Fruit fly (Drosophila melanogaster) whole organism, embryonic: ENCODE measurements around the gene CG43400.

Source experiments
- ATbp ChIP-seq: fragments of 200-800 bp; sonication (Bioruptor generic); optimal IDR thresholded peaks from 2 replicates; lab custom pipeline; 2017; ENCODE audit warnings: missing biosample characterization, mild to moderate bottlenecking, missing genetic modification characterization, missing genetic modification reagents
- BEAF-32 ChIP-seq: fragments of 200-800 bp; sonication (Bioruptor generic); optimal IDR thresholded peaks from 3 replicates; lab custom pipeline; 2017; ENCODE audit warnings: missing biosample characterization, missing genetic modification characterization, mild to moderate bottlenecking, moderate library complexity, missing genetic modification reagents
- C15 ChIP-seq: fragments of 200-800 bp; sonication (Bioruptor generic); IDR thresholded peaks from 3 replicates; pipeline ENCODE4 v1.3.6; 2022; ENCODE audit warnings: missing biosample characterization, missing genetic modification characterization
- CG10654 ChIP-seq: fragments of 200-800 bp; sonication (Bioruptor generic); optimal IDR thresholded peaks from 2 replicates; lab custom pipeline; 2016; ENCODE audit warnings: missing biosample characterization, missing genetic modification characterization
- CG11456 ChIP-seq: fragments of 200-800 bp; sonication (Bioruptor generic); IDR thresholded peaks from 3 replicates; pipeline ENCODE4 v1.3.6; 2022; ENCODE audit warnings: missing biosample characterization, missing genetic modification characterization
- CG11560 ChIP-seq: fragments of 200-800 bp; sonication (Bioruptor generic); IDR thresholded peaks from 3 replicates; pipeline ENCODE4 v1.3.6; 2022; ENCODE audit warnings: missing biosample characterization, missing genetic modification characterization
- CG12299 ChIP-seq: fragments of 200-800 bp; sonication (Bioruptor generic); optimal IDR thresholded peaks from 2 replicates; lab custom pipeline; 2018; ENCODE audit warnings: missing biosample characterization, mild to moderate bottlenecking, missing genetic modification characterization
- CG12391 ChIP-seq: fragments of 200-800 bp; sonication (Bioruptor generic); optimal IDR thresholded peaks from 3 replicates; lab custom pipeline; 2018; ENCODE audit warnings: missing biosample characterization, mild to moderate bottlenecking, missing genetic modification characterization, moderate library complexity
- CG15073 ChIP-seq: fragments of 200-800 bp; sonication (Bioruptor generic); optimal IDR thresholded peaks from 2 replicates; lab custom pipeline; 2016; ENCODE audit warnings: missing biosample characterization, missing genetic modification characterization
- CG17186 ChIP-seq: fragments of 200-800 bp; sonication (Bioruptor generic); optimal IDR thresholded peaks from 3 replicates; lab custom pipeline; 2017; ENCODE audit warnings: missing biosample characterization, missing genetic modification reagents, missing genetic modification characterization
- CG17328 ChIP-seq: fragments of 200-800 bp; sonication (Bioruptor generic); IDR thresholded peaks from 2 replicates; pipeline ENCODE4 v1.3.6; 2022; ENCODE audit warnings: missing biosample characterization, missing genetic modification characterization
- CG17359 ChIP-seq: fragments of 200-800 bp; sonication (Bioruptor generic); optimal IDR thresholded peaks from 3 replicates; lab custom pipeline; 2018; ENCODE audit warnings: missing biosample characterization, mild to moderate bottlenecking, missing genetic modification characterization, moderate library complexity
- CG17385 ChIP-seq: fragments of 200-800 bp; sonication (Bioruptor generic); optimal IDR thresholded peaks from 3 replicates; lab custom pipeline; 2018; ENCODE audit warnings: missing biosample characterization, mild to moderate bottlenecking, missing genetic modification characterization
- CG17802 ChIP-seq: fragments of 200-800 bp; sonication (Bioruptor generic); optimal IDR thresholded peaks from 2 replicates; lab custom pipeline; 2018; ENCODE audit warnings: missing biosample characterization, mild to moderate bottlenecking, missing genetic modification characterization, moderate library complexity
- CG18619 ChIP-seq: fragments of 200-800 bp; sonication (Bioruptor generic); optimal IDR thresholded peaks from 3 replicates; lab custom pipeline; 2017; ENCODE audit warnings: missing biosample characterization, mild to moderate bottlenecking, missing genetic modification characterization
- CG31388 ChIP-seq: fragments of 200-800 bp; sonication (Bioruptor generic); optimal IDR thresholded peaks from 2 replicates; lab custom pipeline; 2016; ENCODE audit warnings: missing biosample characterization, missing genetic modification characterization
- CG32767 ChIP-seq: fragments of 200-800 bp; sonication (Bioruptor generic); IDR thresholded peaks from 2 replicates; pipeline ENCODE4 v1.3.6; 2022; ENCODE audit warnings: missing biosample characterization, missing genetic modification characterization
- CG32772 ChIP-seq: fragments of 200-800 bp; sonication (Bioruptor generic); IDR thresholded peaks from 2 replicates; pipeline ENCODE4 v1.3.6; 2022; ENCODE audit warnings: missing biosample characterization, missing genetic modification characterization
- CG3281 ChIP-seq: fragments of 200-800 bp; sonication (Bioruptor generic); optimal IDR thresholded peaks from 3 replicates; lab custom pipeline; 2017; ENCODE audit warnings: missing biosample characterization, mild to moderate bottlenecking, missing genetic modification characterization
- CG3407 ChIP-seq: fragments of 200-800 bp; sonication (Bioruptor generic); optimal IDR thresholded peaks from 2 replicates; lab custom pipeline; 2018; ENCODE audit warnings: missing biosample characterization, mild to moderate bottlenecking, missing genetic modification characterization
- CG4282 ChIP-seq: fragments of 200-800 bp; sonication (Bioruptor generic); optimal IDR thresholded peaks from 2 replicates; lab custom pipeline; 2016; ENCODE audit warnings: missing biosample characterization, missing genetic modification characterization
- CG6854 ChIP-seq: fragments of 200-800 bp; sonication (Bioruptor generic); optimal IDR thresholded peaks from 3 replicates; lab custom pipeline; 2017; ENCODE audit warnings: missing biosample characterization, mild to moderate bottlenecking, missing genetic modification characterization
- CG7556 ChIP-seq: fragments of 200-800 bp; sonication (Bioruptor generic); optimal IDR thresholded peaks from 2 replicates; lab custom pipeline; 2017; ENCODE audit warnings: missing biosample characterization, mild to moderate bottlenecking, missing genetic modification characterization
- CkIIα-i1 ChIP-seq: fragments of 200-800 bp; sonication (Bioruptor generic); IDR thresholded peaks from 2 replicates; pipeline ENCODE4 v1.3.6; 2022; ENCODE audit warnings: missing biosample characterization, missing genetic modification characterization
- D ChIP-seq, 2 experiments: fragments of 200-800 bp in 1 of 2; fragments of >200 bp in 1 of 2; sonication (Bioruptor generic) in 1 of 2; optimal IDR thresholded peaks; 2 replicates in 1 of 2; 3 replicates in 1 of 2; lab custom pipeline; 2017; ENCODE audit warnings: mild to moderate bottlenecking in 1 of 2, missing biosample characterization in 1 of 2, missing genetic modification characterization in 1 of 2, missing genetic modification reagents in 1 of 2
- Doc3 ChIP-seq: fragments of 200-800 bp; sonication (Bioruptor generic); IDR thresholded peaks from 3 replicates; pipeline ENCODE4 v1.3.6; 2022; ENCODE audit warnings: missing biosample characterization, missing genetic modification characterization; ENCODE audit not compliant: partially characterized antibody
- Drgx ChIP-seq: fragments of 200-800 bp; sonication (Bioruptor generic); IDR thresholded peaks from 2 replicates; pipeline ENCODE4 v1.3.6; 2022; ENCODE audit warnings: missing biosample characterization, missing genetic modification characterization
- Ets97D ChIP-seq: fragments of 200-800 bp; sonication (Bioruptor generic); optimal IDR thresholded peaks from 3 replicates; lab custom pipeline; 2016; ENCODE audit warnings: missing biosample characterization, missing genetic modification characterization
- MESR4 ChIP-seq: fragments of 200-800 bp; sonication (Bioruptor generic); optimal IDR thresholded peaks from 2 replicates; lab custom pipeline; 2018; ENCODE audit warnings: missing biosample characterization, mild to moderate bottlenecking, missing genetic modification characterization, moderate library complexity
- NFAT ChIP-seq: fragments of 200-800 bp; sonication (Bioruptor generic); IDR thresholded peaks from 2 replicates; pipeline ENCODE4 v1.3.6; 2022; ENCODE audit warnings: missing biosample characterization, missing genetic modification characterization
- Nf-YC ChIP-seq: fragments of 200-800 bp; optimal IDR thresholded peaks from 3 replicates; lab custom pipeline; 2019; ENCODE audit warnings: missing biosample characterization, mild to moderate bottlenecking, missing genetic modification characterization, moderate library complexity
- Ssrp ChIP-seq: fragments of 200-800 bp; sonication (Bioruptor generic); optimal IDR thresholded peaks from 2 replicates; lab custom pipeline; 2018; ENCODE audit warnings: missing biosample characterization, mild to moderate bottlenecking, missing genetic modification characterization, moderate library complexity
- Xbp1 ChIP-seq: fragments of 200-800 bp; sonication (Bioruptor generic); optimal IDR thresholded peaks from 3 replicates; lab custom pipeline; 2016; ENCODE audit warnings: missing biosample characterization, mild to moderate bottlenecking, missing genetic modification characterization
- YL-1 ChIP-seq: fragments of 200-800 bp; sonication (Bioruptor generic); optimal IDR thresholded peaks from 3 replicates; lab custom pipeline; 2017; ENCODE audit warnings: missing biosample characterization, mild to moderate bottlenecking, missing genetic modification characterization
- abd-A ChIP-seq: fragments of 200-800 bp; sonication (Bioruptor generic); optimal IDR thresholded peaks from 3 replicates; lab custom pipeline; 2019; ENCODE audit warnings: missing biosample characterization, mild to moderate bottlenecking, missing genetic modification characterization, moderate library complexity
- bigmax ChIP-seq: fragments of 200-800 bp; sonication (Bioruptor generic); optimal IDR thresholded peaks from 2 replicates; lab custom pipeline; 2018; ENCODE audit warnings: missing biosample characterization, mild to moderate bottlenecking, missing genetic modification characterization
- chm ChIP-seq: fragments of 200-800 bp; sonication (Bioruptor generic); IDR thresholded peaks from 2 replicates; pipeline ENCODE4 v1.3.6; 2022; ENCODE audit warnings: missing biosample characterization, missing genetic modification characterization
- dysf ChIP-seq: fragments of 200-800 bp; sonication (Bioruptor generic); IDR thresholded peaks from 3 replicates; pipeline ENCODE4 v1.3.6; 2022; ENCODE audit warnings: missing biosample characterization, missing genetic modification characterization
- insv ChIP-seq, 2 experiments: fragments of 200-800 bp; sonication (Bioruptor generic); optimal IDR thresholded peaks; 3 replicates each; lab custom pipeline; 2016 to 2018; ENCODE audit warnings: missing biosample characterization in 2 of 2, missing genetic modification characterization in 2 of 2
- inv ChIP-seq: fragments of 200-800 bp; sonication (Bioruptor generic); IDR thresholded peaks from 2 replicates; pipeline ENCODE4 v1.3.6; 2022; ENCODE audit warnings: missing biosample characterization, missing genetic modification characterization; ENCODE audit not compliant: partially characterized antibody
- lab ChIP-seq: fragments of 200-800 bp; sonication (Bioruptor generic); optimal IDR thresholded peaks from 3 replicates; lab custom pipeline; 2017; ENCODE audit warnings: missing biosample characterization, missing genetic modification characterization, mild to moderate bottlenecking, moderate library complexity, missing genetic modification reagents
- lov ChIP-seq, 2 experiments: fragments of 200-800 bp in 1 of 2; fragments of >200 bp in 1 of 2; sonication (Bioruptor generic) in 1 of 2; IDR thresholded peaks in 1 of 2; optimal IDR thresholded peaks in 1 of 2; 2 replicates in 1 of 2; 3 replicates in 1 of 2; pipeline versions ENCODE4 v1.3.6 to Lab custom; 2017 to 2022; ENCODE audit warnings: missing biosample characterization in 1 of 2, missing genetic modification characterization in 1 of 2
- prd ChIP-seq, 3 experiments: fragments of >200 bp in 2 of 3; fragments of 200-800 bp in 1 of 3; sonication (Bioruptor generic) in 1 of 3; optimal IDR thresholded peaks in 2 of 3; IDR thresholded peaks in 1 of 3; 2 replicates in 2 of 3; 3 replicates in 1 of 3; pipeline versions ENCODE4 v1.3.6 to Lab custom; 2017 to 2022; ENCODE audit warnings: missing biosample characterization in 1 of 3, missing genetic modification characterization in 1 of 3
- pzg ChIP-seq: fragments of 200-800 bp; sonication (Bioruptor generic); optimal IDR thresholded peaks from 3 replicates; lab custom pipeline; 2018; ENCODE audit warnings: missing biosample characterization, mild to moderate bottlenecking, missing genetic modification characterization, moderate library complexity
- unc-4 ChIP-seq: fragments of 200-800 bp; sonication (Bioruptor generic); IDR thresholded peaks from 2 replicates; pipeline ENCODE4 v1.3.6; 2022; ENCODE audit warnings: missing biosample characterization, missing genetic modification characterization; ENCODE audit not compliant: partially characterized antibody
- yki ChIP-seq: fragments of >200 bp; optimal IDR thresholded peaks from 3 replicates; lab custom pipeline; 2018

The CG43400 gene

DNA sequence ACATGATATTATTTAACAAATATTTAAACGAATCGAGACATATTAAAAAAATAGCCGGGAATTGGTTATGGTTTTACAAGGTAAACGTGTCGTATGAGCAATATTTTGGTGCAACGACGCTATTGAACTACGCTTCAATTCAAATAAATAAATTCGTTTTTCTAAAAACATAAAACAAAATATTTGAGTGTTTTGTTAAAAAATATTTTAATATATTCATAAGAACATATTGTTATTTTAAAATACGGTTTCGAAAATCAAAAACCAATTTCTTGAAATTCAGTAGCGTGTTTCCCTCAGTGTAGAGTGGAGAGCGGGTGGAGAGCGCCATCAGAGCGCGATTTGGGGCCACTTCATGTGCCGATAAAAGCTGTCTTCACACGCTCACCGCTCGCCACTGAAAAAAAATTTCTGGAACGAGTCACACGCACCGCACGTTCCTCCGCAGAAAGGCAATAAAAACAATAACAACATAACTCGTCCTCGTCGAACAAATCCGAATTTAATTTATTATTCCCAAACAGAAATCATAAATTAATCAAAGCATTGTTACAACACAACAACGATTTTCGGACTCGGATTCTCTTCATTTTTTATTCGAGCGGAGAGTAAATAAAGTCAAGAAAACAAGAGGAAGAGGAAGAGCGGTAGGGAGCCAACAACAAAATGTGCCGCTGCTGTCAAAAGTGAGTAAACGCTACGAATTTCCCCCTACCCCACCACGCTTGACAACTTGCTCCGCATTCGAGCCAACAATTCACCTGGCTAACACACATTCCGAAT, 45.0 kb downstream of the CG43400 start (continued):
- TF ChIP-seq dysf (GFP tag; lab: Robert Waterston, UW) (peak; percentile 91), CG3407 (GFP tag; lab: Kevin White, UChicago) (peak; percentile 88), MESR4 (GFP tag; lab: Kevin White, UChicago) (no peak), NFAT (GFP tag; lab: Robert Waterston, UW) (peak; percentile 64), CG17328 (GFP tag; lab: Robert Waterston, UW) (peak; percentile 48; the same call in 1 of the 2 replicates), D (optimal IDR thresholded peaks at IDR 0.05; lab: Kevin White, UChicago) (no peak), D (GFP tag; optimal IDR thresholded peaks at IDR 0.05; lab: Kevin White, UChicago) (peak; percentile 94), CG31388 (GFP tag; lab: Kevin White, UChicago) (peak; percentile 48), CG17385 (GFP tag; lab: Kevin White, UChicago) (peak; percentile 83), insv (GFP tag; optimal IDR thresholded peaks at IDR 0.05; lab: Kevin White, UChicago) (peak in 1 of 2 experiments; percentile 63), CG4282 (GFP tag; lab: Kevin White, UChicago) (no peak), CG15073 (GFP tag; lab: Kevin White, UChicago) (peak; percentile 60), CG18619 (GFP tag; lab: Kevin White, UChicago) (peak; percentile 96), pzg (GFP tag; lab: Kevin White, UChicago) (no peak), YL-1 (peak; percentile 42), lov (optimal IDR thresholded peaks at IDR 0.05; lab: Kevin White, UChicago) (no peak), lov (GFP tag; IDR thresholded peaks at IDR 0.05; lab: Robert Waterston, UW) (peak; percentile 71; the same call in 1 of the 3 replicates), CG17802 (tag; lab: Kevin White, UChicago) (peak; percentile 52), bigmax (GFP tag; lab: Kevin White, UChicago) (no peak), BEAF-32 (GFP tag; lab: Kevin White, UChicago) (no peak), CG10654 (peak; percentile 71), CG17186 (GFP tag; lab: Kevin White, UChicago) (peak; percentile 3), unc-4 (GFP tag; lab: Robert Waterston, UW) (no peak), Doc3 (GFP tag; lab: Robert Waterston, UW) (no peak), CG12391 (tag; lab: Kevin White, UChicago) (peak; percentile 94), CG11560 (tag; lab: Robert Waterston, UW) (peak; percentile 74; the same call in 1 of the 3 replicates), Ets97D (GFP tag; lab: Kevin White, UChicago) (peak; percentile 19), abd-A (tag; lab: Kevin White, UChicago) (no peak), Ssrp (tag; lab: Kevin White, UChicago) (peak; percentile 95), CG7556 (GFP tag; lab: Kevin White, UChicago) (peak; percentile 97), C15 (no peak; the same call in 1 of the 3 replicates), yki (lab: Kevin White, UChicago) (peak; percentile 13), CG6854 (peak; percentile 87), Nf-YC (peak; percentile 88), lab (GFP tag; lab: Kevin White, UChicago) (peak; percentile 86), CG32772 (GFP tag; lab: Robert Waterston, UW) (peak; percentile 61; the same call in 1 of the 2 replicates), CG11456 (GFP tag; lab: Robert Waterston, UW) (no peak; the same call in none of the 3 replicates), CG3281 (GFP tag; lab: Kevin White, UChicago) (peak; percentile 96), CG17359 (tag; lab: Kevin White, UChicago) (peak; percentile 91), chm (GFP tag; lab: Robert Waterston, UW) (no peak), CG12299 (tag; lab: Kevin White, UChicago) (peak; percentile 85), prd (optimal IDR thresholded peaks at IDR 0.05; lab: Kevin White, UChicago) (no peak), prd (GFP tag; IDR thresholded peaks at IDR 0.05; lab: Robert Waterston, UW) (peak; percentile 81; the same call in 2 of the 3 replicates), CG32767 (GFP tag; lab: Robert Waterston, UW) (peak; percentile 73), Xbp1 (GFP tag; lab: Kevin White, UChicago) (peak; percentile 90), inv (no peak), Drgx (peak; percentile 56), CkIIα-i1 (GFP tag; lab: Robert Waterston, UW) (no peak), ATbp (GFP tag; lab: Kevin White, UChicago) (peak; percentile 83)
